Worm (Caenorhabditis elegans): ENCODE measurements around the gene rab-21.
A peak's percentile ranks its signal among the peaks of the same experiment; 100 is the strongest.

The rab-21 gene

ce11 chrII:8744555-8745448, 30.0 kb upstream of the rab-21 start (continued):
- TF ChIP-seq nhr-12 (tag; optimal IDR thresholded peaks at IDR 0.05) (no peak), nhr-11 (tag; optimal IDR thresholded peaks at IDR 0.05) (no peak), nhr-85 (tag) (peak; percentile 79), efl-3 (GFP tag; optimal IDR thresholded peaks at IDR 0.05) (no peak), sup-37 (GFP tag; optimal IDR thresholded peaks at IDR 0.05) (no peak), lin-15B (tag; optimal IDR thresholded peaks at IDR 0.05) (no peak), unc-130 (tag; optimal IDR thresholded peaks at IDR 0.05) (peak; percentile 52), lir-3 (tag; optimal IDR thresholded peaks at IDR 0.05; ENCODE audit: poor library complexity) (peak; percentile 31), ztf-11 (tag; optimal IDR thresholded peaks at IDR 0.05) (no peak), nhr-28 (tag; optimal IDR thresholded peaks at IDR 0.05) (no peak), xbp-1 (tag; optimal IDR thresholded peaks at IDR 0.05) (no peak), nhr-19 (GFP tag; conservative IDR thresholded peaks at IDR 0.05) (peak; percentile 90), dpl-1 (GFP tag; optimal IDR thresholded peaks at IDR 0.05) (no peak), alr-1 (tag; optimal IDR thresholded peaks at IDR 0.05; ENCODE audit: borderline replicate concordance) (no peak), snpc-4 (tag; optimal IDR thresholded peaks at IDR 0.05) (no peak), nhr-84 (tag; optimal IDR thresholded peaks at IDR 0.05) (no peak), aly-2 (tag; optimal IDR thresholded peaks at IDR 0.05) (peak; percentile 31), C04F5.9 (tag; optimal IDR thresholded peaks at IDR 0.05) (no peak), nhr-77 (tag; optimal IDR thresholded peaks at IDR 0.05) (no peak), nhr-76 (tag; optimal IDR thresholded peaks at IDR 0.05) (no peak), lin-13 (GFP tag; optimal IDR thresholded peaks at IDR 0.05) (peak; percentile 31), unc-62 (GFP tag; optimal IDR thresholded peaks at IDR 0.05) (no peak), nhr-237 (tag; optimal IDR thresholded peaks at IDR 0.05) (no peak), tlp-1 (tag; optimal IDR thresholded peaks at IDR 0.05) (no peak), C34B4.2 (tag; optimal IDR thresholded peaks at IDR 0.05) (no peak), vab-15 (tag; optimal IDR thresholded peaks at IDR 0.05) (no peak), ama-1 (optimal IDR thresholded peaks at IDR 0.05) (no peak), skn-1 (tag; optimal IDR thresholded peaks at IDR 0.05) (no peak), lin-35 (GFP tag; optimal IDR thresholded peaks at IDR 0.05) (peak in 1 of 2 experiments; percentile 55), ces-1 (GFP tag; optimal IDR thresholded peaks at IDR 0.05) (no peak), pax-3 (tag; optimal IDR thresholded peaks at IDR 0.05) (no peak), aha-1 (tag; optimal IDR thresholded peaks at IDR 0.05) (no peak), ceh-8 (GFP tag; optimal IDR thresholded peaks at IDR 0.05) (no peak), ceh-63 (GFP tag; optimal IDR thresholded peaks at IDR 0.05) (no peak), irx-1 (tag; optimal IDR thresholded peaks at IDR 0.05) (no peak), egl-27 (tag; optimal IDR thresholded peaks at IDR 0.05) (no peak), nhr-20 (tag; optimal IDR thresholded peaks at IDR 0.05) (peak; percentile 42), hlh-4 (tag; optimal IDR thresholded peaks at IDR 0.05) (no peak), hlh-17 (GFP tag; optimal IDR thresholded peaks at IDR 0.05; ENCODE audit: borderline replicate concordance) (no peak), fkh-4 (tag; optimal IDR thresholded peaks at IDR 0.05; ENCODE audit: borderline replicate concordance) (no peak), F16B12.6 (tag; optimal IDR thresholded peaks at IDR 0.05) (no peak), hpl-2 (GFP tag; optimal IDR thresholded peaks at IDR 0.05) (no peak), zip-4 (GFP tag; optimal IDR thresholded peaks at IDR 0.05) (no peak), grh-1 (GFP tag; IDR thresholded peaks at IDR 0.05) (0 out of 2 replicates have a peak, but pooled peaks have one; percentile 24), ceh-88 (GFP tag; IDR thresholded peaks at IDR 0.05) (no peak), elt-2 (tag; optimal IDR thresholded peaks at IDR 0.05) (no peak), lin-39 (tag; optimal IDR thresholded peaks at IDR 0.05) (no peak), mdl-1 (tag; optimal IDR thresholded peaks at IDR 0.05) (peak in 1 of 2 experiments; percentile 57), isw-1 (GFP tag; IDR thresholded peaks at IDR 0.05) (no peak), zag-1 (tag; optimal IDR thresholded peaks at IDR 0.05) (no peak), nhr-71 (tag; optimal IDR thresholded peaks at IDR 0.05) (peak; percentile 62)

All from whole organism, L1 larva.